Fruit fly (Drosophila melanogaster) whole organism, adult: ENCODE data around the gene Efr.

Experiments
- CG1620 ChIP-seq: fragments of 200-800 bp; sonication (Bioruptor generic); optimal IDR thresholded peaks from 2 replicates; lab custom pipeline; 2016; ENCODE audit warnings: missing biosample characterization, missing genetic modification characterization
- CG33017 ChIP-seq: fragments of 200-800 bp; sonication (Bioruptor generic); optimal IDR thresholded peaks from 2 replicates; lab custom pipeline; 2018; ENCODE audit warnings: missing biosample characterization, mild to moderate bottlenecking, missing genetic modification characterization, moderate library complexity
- Hr96 ChIP-seq: fragments of 200-800 bp; sonication (Bioruptor generic); optimal IDR thresholded peaks from 2 replicates; lab custom pipeline; 2016; ENCODE audit warnings: missing biosample characterization, missing genetic modification characterization
- Mnt ChIP-seq: fragments of 200-800 bp; sonication (Bioruptor generic); optimal IDR thresholded peaks from 2 replicates; lab custom pipeline; 2016; ENCODE audit warnings: missing biosample characterization, mild to moderate bottlenecking, missing genetic modification characterization
- bab1 ChIP-seq: fragments of 200-800 bp; sonication (Bioruptor generic); optimal IDR thresholded peaks from 3 replicates; lab custom pipeline; 2019; ENCODE audit warnings: missing biosample characterization, mild to moderate bottlenecking, missing genetic modification characterization, moderate library complexity
- cnc ChIP-seq, 2 experiments: fragments of >200 bp; optimal IDR thresholded peaks; 2 replicates each; lab custom pipeline; 2017
- pad ChIP-seq: fragments of 200-800 bp; sonication (Bioruptor generic); optimal IDR thresholded peaks from 3 replicates; lab custom pipeline; 2017; ENCODE audit warnings: missing biosample characterization, missing genetic modification characterization, mild to moderate bottlenecking, moderate library complexity, missing genetic modification reagents

dm6 chrX:6263614-6264130 lies 43.9 kb downstream of the Efr start:
- TF ChIP-seq Mnt (GFP tag; lab: Kevin White, UChicago) (no peak), Hr96 (no peak), cnc (optimal IDR thresholded peaks at IDR 0.05; lab: Kevin White, UChicago) (no peak), bab1 (GFP tag; lab: Kevin White, UChicago) (peak; percentile 12), CG1620 (no peak), pad (GFP tag; lab: Kevin White, UChicago) (no peak), CG33017 (no peak)
